Worm (Caenorhabditis elegans) whole organism, young adult: Measurements from ENCODE around the gene T13F2.6.

Experiments used
- B0336.3 ChIP-seq: fragments of 200-800 bp; sonication (Bioruptor generic); IDR thresholded peaks from 2 replicates; pipeline ENCODE4 v1.3.6; 2022; ENCODE audit warnings: missing genetic modification characterization, missing compliant biosample characterization
- D2030.7 ChIP-seq: fragments of 200-800 bp; sonication (Bioruptor generic); IDR thresholded peaks from 2 replicates; pipeline ENCODE4 v1.3.6; 2022; ENCODE audit warnings: missing genetic modification reagents, missing genetic modification characterization, missing compliant biosample characterization
- F39B2.1 ChIP-seq: fragments of 200-800 bp; sonication (Bioruptor generic); IDR thresholded peaks from 2 replicates; pipeline ENCODE4 v1.3.6; 2022; ENCODE audit warnings: missing genetic modification reagents, missing genetic modification characterization, missing compliant biosample characterization
- F49E8.2 ChIP-seq: sonication (generic microtip); optimal IDR thresholded peaks from 3 replicates; lab custom pipeline; 2017; ENCODE audit warnings: missing genetic modification characterization, mild to moderate bottlenecking, missing compliant biosample characterization, antibody characterized with exemption, moderate library complexity; ENCODE audit not compliant: insufficient read depth
- F55B11.4 ChIP-seq: sonication (generic microtip); optimal IDR thresholded peaks from 2 replicates; lab custom pipeline; 2016; ENCODE audit warnings: missing compliant biosample characterization, missing genetic modification characterization, borderline replicate concordance; ENCODE audit not compliant: insufficient read depth
- F57A8.1 ChIP-seq: fragments of 200-800 bp; sonication (Bioruptor generic); optimal IDR thresholded peaks from 2 replicates; lab custom pipeline; 2018; ENCODE audit warnings: mild to moderate bottlenecking, missing genetic modification characterization, moderate library complexity, missing compliant biosample characterization
- K11D2.4 ChIP-seq: fragments of 200-800 bp; sonication (Bioruptor generic); IDR thresholded peaks from 2 replicates; pipeline ENCODE4 v1.3.6; 2022; ENCODE audit warnings: missing genetic modification reagents, missing genetic modification characterization, missing compliant biosample characterization
- T26A5.8 ChIP-seq: sonication (generic microtip); optimal IDR thresholded peaks from 2 replicates; lab custom pipeline; 2016; ENCODE audit warnings: missing genetic modification characterization, missing compliant biosample characterization
- Y53F4B.3 ChIP-seq: fragments of 200-800 bp; sonication (Bioruptor generic); IDR thresholded peaks from 2 replicates; pipeline ENCODE4 v1.3.6; 2022; ENCODE audit warnings: missing genetic modification reagents, missing genetic modification characterization, missing compliant biosample characterization
- atf-7 ChIP-seq: sonication (generic microtip); optimal IDR thresholded peaks from 2 replicates; lab custom pipeline; 2017; ENCODE audit warnings: mild to moderate bottlenecking, missing genetic modification characterization, missing compliant biosample characterization
- athp-1 ChIP-seq: sonication (generic microtip); optimal IDR thresholded peaks from 2 replicates; lab custom pipeline; 2017; ENCODE audit warnings: mild to moderate bottlenecking, missing genetic modification characterization, missing compliant biosample characterization
- attf-5 ChIP-seq: fragments of 200-800 bp; sonication (Bioruptor generic); optimal IDR thresholded peaks from 2 replicates; lab custom pipeline; 2018; ENCODE audit warnings: mild to moderate bottlenecking, missing genetic modification characterization, missing compliant biosample characterization
- attf-6 ChIP-seq: fragments of 200-800 bp; sonication (Bioruptor generic); IDR thresholded peaks from 2 replicates; pipeline ENCODE4 v1.3.6; 2022; ENCODE audit warnings: missing genetic modification reagents, missing genetic modification characterization, missing compliant biosample characterization
- cebp-1 ChIP-seq, 2 experiments: fragments of 200-800 bp in 1 of 2; sonication (Bioruptor generic) in 1 of 2; sonication (generic microtip) in 1 of 2; IDR thresholded peaks in 1 of 2; optimal IDR thresholded peaks in 1 of 2; 2 replicates each; pipeline versions ENCODE4 v1.3.6 to Lab custom; 2017 to 2022; ENCODE audit warnings: missing compliant biosample characterization in 2 of 2, missing genetic modification characterization in 2 of 2, mild to moderate bottlenecking in 1 of 2, missing genetic modification reagents in 1 of 2, moderate library complexity in 1 of 2
- ceh-100 ChIP-seq: fragments of 200-800 bp; sonication (Bioruptor generic); IDR thresholded peaks from 2 replicates; pipeline ENCODE4 v1.3.6; 2022; ENCODE audit warnings: missing genetic modification reagents, missing genetic modification characterization, missing compliant biosample characterization
- ceh-58 ChIP-seq: fragments of 200-800 bp; sonication (Bioruptor generic); IDR thresholded peaks from 2 replicates; pipeline ENCODE4 v1.3.6; 2022; ENCODE audit warnings: missing genetic modification characterization, missing compliant biosample characterization
- ceh-91 ChIP-seq: fragments of 200-800 bp; sonication (Bioruptor generic); IDR thresholded peaks from 2 replicates; pipeline ENCODE4 v1.3.6; 2022; ENCODE audit warnings: missing genetic modification reagents, missing genetic modification characterization, missing compliant biosample characterization
- chd-7 ChIP-seq: sonication (generic microtip); optimal IDR thresholded peaks from 2 replicates; lab custom pipeline; 2016; ENCODE audit warnings: mild to moderate bottlenecking, missing genetic modification characterization, moderate library complexity, missing compliant biosample characterization
- ekl-4 ChIP-seq: fragments of 200-800 bp; sonication (Bioruptor generic); IDR thresholded peaks from 2 replicates; pipeline ENCODE4 v1.3.6; 2022; ENCODE audit warnings: missing genetic modification reagents, missing genetic modification characterization, missing compliant biosample characterization
- him-1 ChIP-seq: sonication (generic microtip); optimal IDR thresholded peaks from 2 replicates; lab custom pipeline; 2016; ENCODE audit warnings: missing genotype, missing genetic modification reagents, missing genetic modification characterization, missing compliant biosample characterization
- hmg-1.2 ChIP-seq: fragments of 200-800 bp; sonication (Bioruptor generic); IDR thresholded peaks from 2 replicates; pipeline ENCODE4 v1.3.6; 2022; ENCODE audit warnings: missing genetic modification reagents, missing genetic modification characterization, missing compliant biosample characterization
- hsf-1 ChIP-seq: fragments of 200-800 bp; sonication (Bioruptor generic); IDR thresholded peaks from 2 replicates; pipeline ENCODE4 v1.3.6; 2022; ENCODE audit warnings: missing genetic modification reagents, missing genetic modification characterization, missing compliant biosample characterization
- let-526 ChIP-seq: fragments of 200-800 bp; sonication (Bioruptor generic); IDR thresholded peaks from 2 replicates; pipeline ENCODE4 v1.3.6; 2022; ENCODE audit warnings: missing genetic modification reagents, missing genetic modification characterization, missing compliant biosample characterization
- lsl-1 ChIP-seq: fragments of 200-800 bp; sonication (Bioruptor generic); optimal IDR thresholded peaks from 2 replicates; lab custom pipeline; 2018; ENCODE audit warnings: mild to moderate bottlenecking, missing genetic modification characterization, moderate library complexity, missing compliant biosample characterization
- madf-3 ChIP-seq: fragments of 200-800 bp; sonication (Bioruptor generic); IDR thresholded peaks from 2 replicates; pipeline ENCODE4 v1.3.6; 2022; ENCODE audit warnings: missing genetic modification reagents, missing genetic modification characterization, missing compliant biosample characterization
- mcd-1 ChIP-seq: fragments of 200-800 bp; sonication (Bioruptor generic); IDR thresholded peaks from 2 replicates; pipeline ENCODE4 v1.3.6; 2022; ENCODE audit warnings: missing genetic modification reagents, missing genetic modification characterization, missing compliant biosample characterization
- mel-28 ChIP-seq: sonication (generic microtip); optimal IDR thresholded peaks from 2 replicates; lab custom pipeline; 2016; ENCODE audit warnings: borderline replicate concordance, mild to moderate bottlenecking, missing genetic modification characterization, missing compliant biosample characterization
- nfyb-1 ChIP-seq: fragments of 200-800 bp; sonication (Bioruptor generic); IDR thresholded peaks from 2 replicates; pipeline ENCODE4 v1.3.6; 2022; ENCODE audit warnings: missing genetic modification reagents, missing genetic modification characterization, missing compliant biosample characterization
- nhr-80 ChIP-seq: sonication (generic microtip); optimal IDR thresholded peaks from 2 replicates; lab custom pipeline; 2016; ENCODE audit warnings: missing genetic modification characterization, missing compliant biosample characterization
- rcor-1 ChIP-seq: fragments of 200-800 bp; sonication (Bioruptor generic); IDR thresholded peaks from 2 replicates; pipeline ENCODE4 v1.3.6; 2022; ENCODE audit warnings: missing genetic modification reagents, missing genetic modification characterization, missing compliant biosample characterization
- sdz-38 ChIP-seq: sonication (generic microtip); optimal IDR thresholded peaks from 2 replicates; lab custom pipeline; 2016; ENCODE audit warnings: missing genotype, missing genetic modification characterization, missing compliant biosample characterization
- snpc-1.1 ChIP-seq: sonication (generic microtip); optimal IDR thresholded peaks from 2 replicates; lab custom pipeline; 2017; ENCODE audit warnings: missing genetic modification characterization, mild to moderate bottlenecking, missing compliant biosample characterization, antibody characterized with exemption, moderate library complexity, missing genotype, missing genetic modification reagents; ENCODE audit not compliant: insufficient read depth
- snpc-4 ChIP-seq, 5 experiments: fragments of 150-350 bp in 1 of 5; sonication (generic microtip) in 4 of 5; optimal IDR thresholded peaks; 2 replicates each; lab custom pipeline; 2014 to 2018; ENCODE audit warnings: missing genetic modification characterization in 5 of 5, missing biosample characterization in 3 of 5, antibody characterized with exemption in 2 of 5, mild to moderate bottlenecking in 2 of 5, missing compliant biosample characterization in 2 of 5, missing genotype in 2 of 5, moderate library complexity in 2 of 5, missing genetic modification reagents in 1 of 5
- tbx-9 ChIP-seq: sonication (generic microtip); optimal IDR thresholded peaks from 2 replicates; lab custom pipeline; 2016; ENCODE audit warnings: borderline replicate concordance, missing genetic modification characterization, inconsistent platforms, missing compliant biosample characterization
- ztf-18 ChIP-seq: sonication (generic microtip); optimal IDR thresholded peaks from 2 replicates; lab custom pipeline; 2016; ENCODE audit warnings: missing genotype, mild to moderate bottlenecking, missing genetic modification characterization, missing compliant biosample characterization

Gene T13F2.6

ce11 chrIV:9778016-9778415, at the start of gene T13F2.6 (continued):
- TF ChIP-seq mel-28 (tag; lab: Kevin White, UChicago) (no peak), Y53F4B.3 (peak; percentile 82), rcor-1 (GFP tag; lab: Robert Waterston, UW) (peak; percentile 88), snpc-1.1 (tag; lab: Kevin White, UChicago) (peak; percentile 57), him-1 (tag; lab: Kevin White, UChicago) (peak; percentile 55), attf-6 (GFP tag; lab: Robert Waterston, UW) (peak; percentile 77), T26A5.8 (tag; lab: Kevin White, UChicago) (no peak), athp-1 (tag; lab: Kevin White, UChicago) (peak; percentile 65), chd-7 (tag; lab: Kevin White, UChicago) (no peak), madf-3 (GFP tag; lab: Robert Waterston, UW) (peak; percentile 86), ceh-100 (GFP tag; lab: Robert Waterston, UW) (peak; percentile 56), F49E8.2 (tag; lab: Kevin White, UChicago) (peak; percentile 92)

ce11 chrIV:9728376-9728775, 49.7 kb upstream of the T13F2.6 start, which contains the start of gene nhr-100:
nhr-100 (plus strand) TSS chrIV:9728676.
- TF ChIP-seq let-526 (GFP tag; lab: Robert Waterston, UW), result no peak
- TF ChIP-seq sdz-38 (tag; lab: Kevin White, UChicago), result no peak
- no peak for TF ChIP-seq atf-7 (tag; lab: Kevin White, UChicago)
- no peak for TF ChIP-seq F39B2.1
- TF ChIP-seq F55B11.4 (tag; lab: Kevin White, UChicago), result no peak
- no peak for TF ChIP-seq T26A5.8 (tag; lab: Kevin White, UChicago)
- TF ChIP-seq ceh-58 (GFP tag; lab: Robert Waterston, UW), result no peak
- no peak for TF ChIP-seq ztf-18 (tag; lab: Kevin White, UChicago)
- TF ChIP-seq B0336.3 (GFP tag; lab: Robert Waterston, UW), result no peak
- no peak for TF ChIP-seq ceh-91

ce11 chrIV:9733904-9734303, 44.2 kb upstream of the T13F2.6 start:
- TF ChIP-seq lsl-1 (GFP tag; lab: Kevin White, UChicago) (peak; percentile 84), ceh-91 (no peak), snpc-4 (GFP tag; optimal IDR thresholded peaks at IDR 0.05; lab: Kevin White, UChicago) (no peak), snpc-4 (tag; optimal IDR thresholded peaks at IDR 0.05; lab: Kevin White, UChicago) (peak in 1 of 4 experiments; percentile 7), mcd-1 (GFP tag; lab: Robert Waterston, UW) (0 out of 2 replicates have a peak, but pooled peaks have one; percentile 26), K11D2.4 (no peak), him-1 (tag; lab: Kevin White, UChicago) (peak; percentile 9), D2030.7 (GFP tag; lab: Robert Waterston, UW) (no peak), ceh-100 (GFP tag; lab: Robert Waterston, UW) (peak; percentile 64)

- peak; percentile 9; the same call in 1 of the 2 replicates for TF ChIP-seq hmg-1.2 (GFP tag; lab: Robert Waterston, UW)
- no peak for TF ChIP-seq hsf-1 (GFP tag; lab: Robert Waterston, UW)
These were observed 43.3 kb upstream of the T13F2.6 start for ce11 chrIV:9734861-9735260.

- TF ChIP-seq nfyb-1 (GFP tag; lab: Robert Waterston, UW), result 0 out of 2 replicates have a peak, but pooled peaks have one; percentile 17
- TF ChIP-seq mcd-1 (GFP tag; lab: Robert Waterston, UW), result no peak
- no peak for TF ChIP-seq K11D2.4
- TF ChIP-seq him-1 (tag; lab: Kevin White, UChicago), result no peak
- TF ChIP-seq tbx-9 (tag; lab: Kevin White, UChicago), result no peak
- peak; percentile 24; the same call in 1 of the 2 replicates for TF ChIP-seq cebp-1 (GFP tag; IDR thresholded peaks at IDR 0.05; lab: Robert Waterston, UW)
- peak; percentile 77 for TF ChIP-seq cebp-1 (tag; optimal IDR thresholded peaks at IDR 0.05; lab: Kevin White, UChicago)
- no peak for TF ChIP-seq mel-28 (tag; lab: Kevin White, UChicago)
- no peak for TF ChIP-seq snpc-1.1 (tag; lab: Kevin White, UChicago)
- TF ChIP-seq ekl-4, result no peak
- TF ChIP-seq F57A8.1, result no peak
- TF ChIP-seq attf-5, result peak; percentile 30
- peak; percentile 49 for TF ChIP-seq nhr-80 (tag; lab: Kevin White, UChicago)
These were observed 42.4 kb upstream of the T13F2.6 start for ce11 chrIV:9735750-9736149.
